Worm (Caenorhabditis elegans) whole organism, L1 larva: Measurements from ENCODE around the gene slc-17.7.

Experiments used
- C04F5.9 ChIP-seq: sonication (generic microtip); optimal IDR thresholded peaks from 2 replicates; lab custom pipeline; 2016; ENCODE audit warnings: missing genetic modification characterization, missing compliant biosample characterization
- C16A3.4 ChIP-seq: fragments of 150-350 bp; optimal IDR thresholded peaks from 2 replicates; lab custom pipeline; 2014; ENCODE audit warnings: missing biosample characterization, missing genetic modification characterization
- Y116A8C.19 ChIP-seq: sonication (generic microtip); optimal IDR thresholded peaks from 2 replicates; lab custom pipeline; 2016; ENCODE audit warnings: missing compliant biosample characterization, missing genetic modification characterization, borderline replicate concordance
- aly-2 ChIP-seq: fragments of 150-350 bp; optimal IDR thresholded peaks from 2 replicates; lab custom pipeline; 2014; ENCODE audit warnings: missing biosample characterization, missing genetic modification characterization
- ama-1 ChIP-seq: fragments of 150-350 bp; optimal IDR thresholded peaks from 2 replicates; lab custom pipeline; 2014
- ceh-82 ChIP-seq, 3 experiments: fragments of 150-350 bp in 1 of 3; sonication (generic microtip) in 2 of 3; optimal IDR thresholded peaks; 2 replicates each; lab custom pipeline; 2014 to 2017; ENCODE audit warnings: missing biosample characterization in 3 of 3, missing genetic modification characterization in 3 of 3
- ceh-88 ChIP-seq: fragments of 200-800 bp; sonication (Bioruptor generic); IDR thresholded peaks from 2 replicates; pipeline ENCODE4 v1.3.6; 2022; ENCODE audit warnings: missing genetic modification characterization, missing compliant biosample characterization
- ceh-90 ChIP-seq: sonication (generic microtip); optimal IDR thresholded peaks from 2 replicates; lab custom pipeline; 2016; ENCODE audit warnings: missing genetic modification characterization, missing compliant biosample characterization
- ces-1 ChIP-seq: fragments of 150-350 bp; optimal IDR thresholded peaks from 2 replicates; lab custom pipeline; 2014; ENCODE audit warnings: missing biosample characterization, missing genetic modification reagents, missing genetic modification characterization
- dpl-1 ChIP-seq, 3 experiments: fragments of 150-350 bp in 2 of 3; sonication (generic microtip) in 1 of 3; optimal IDR thresholded peaks; 2 replicates each; lab custom pipeline; 2014 to 2017; ENCODE audit warnings: missing biosample characterization in 3 of 3, missing genetic modification characterization in 3 of 3, missing genetic modification reagents in 3 of 3
- dsc-1 ChIP-seq: sonication (generic microtip); optimal IDR thresholded peaks from 2 replicates; lab custom pipeline; 2016; ENCODE audit warnings: mild to moderate bottlenecking, missing genetic modification characterization, missing compliant biosample characterization
- efl-1 ChIP-seq, 4 experiments: fragments of 150-350 bp; optimal IDR thresholded peaks in 3 of 4; peaks in 1 of 4; 1 replicate in 1 of 4; 2 replicates in 3 of 4; lab custom pipeline; 2014; ENCODE audit warnings: missing biosample characterization in 2 of 4, missing genetic modification characterization in 2 of 4, missing genetic modification reagents in 2 of 4
- egl-13 ChIP-seq: sonication (generic microtip); optimal IDR thresholded peaks from 2 replicates; lab custom pipeline; 2016; ENCODE audit warnings: missing genotype, missing genetic modification reagents, missing genetic modification characterization, missing compliant biosample characterization
- egl-27 ChIP-seq, 2 experiments: fragments of 150-350 bp in 1 of 2; sonication (generic microtip); optimal IDR thresholded peaks; 3 replicates each; lab custom pipeline; 2017 to 2018; ENCODE audit warnings: missing biosample characterization in 2 of 2, missing genetic modification characterization in 2 of 2, missing genetic modification reagents in 2 of 2
- elt-2 ChIP-seq: sonication (generic microtip); optimal IDR thresholded peaks from 2 replicates; lab custom pipeline; 2016; ENCODE audit warnings: missing genetic modification characterization, mild to moderate bottlenecking, inconsistent platforms, missing compliant biosample characterization, missing genetic modification reagents
- ets-5 ChIP-seq: fragments of 200-800 bp; sonication (Bioruptor generic); IDR thresholded peaks from 2 replicates; pipeline ENCODE4 v1.3.6; 2022; ENCODE audit warnings: missing genetic modification characterization, missing compliant biosample characterization
- fkh-10 ChIP-seq: sonication (generic microtip); optimal IDR thresholded peaks from 2 replicates; lab custom pipeline; 2017; ENCODE audit warnings: missing biosample characterization, missing genetic modification reagents, missing genetic modification characterization
- fkh-4 ChIP-seq: sonication (generic microtip); optimal IDR thresholded peaks from 2 replicates; lab custom pipeline; 2016; ENCODE audit warnings: missing compliant biosample characterization, missing genetic modification characterization, borderline replicate concordance
- fkh-8 ChIP-seq: sonication (generic microtip); optimal IDR thresholded peaks from 2 replicates; lab custom pipeline; 2016; ENCODE audit warnings: mild to moderate bottlenecking, missing genetic modification characterization, missing compliant biosample characterization
- fos-1 ChIP-seq: fragments of 150-350 bp; optimal IDR thresholded peaks from 2 replicates; lab custom pipeline; 2014; ENCODE audit warnings: missing biosample characterization, missing genetic modification characterization
- grh-1 ChIP-seq: fragments of 200-800 bp; sonication (Bioruptor generic); IDR thresholded peaks from 2 replicates; pipeline ENCODE4 v1.3.6; 2022; ENCODE audit warnings: missing genetic modification reagents, missing genetic modification characterization, missing compliant biosample characterization
- hlh-17 ChIP-seq: fragments of 200-800 bp; sonication (Bioruptor generic); optimal IDR thresholded peaks from 2 replicates; lab custom pipeline; 2018; ENCODE audit warnings: missing genetic modification characterization, mild to moderate bottlenecking, missing compliant biosample characterization, moderate library complexity, borderline replicate concordance
- hpl-2 ChIP-seq: fragments of 150-350 bp; optimal IDR thresholded peaks from 2 replicates; lab custom pipeline; 2014; ENCODE audit warnings: missing biosample characterization, missing genetic modification reagents, missing genetic modification characterization
- irx-1 ChIP-seq: sonication (generic microtip); optimal IDR thresholded peaks from 2 replicates; lab custom pipeline; 2016; ENCODE audit warnings: missing genetic modification characterization, missing compliant biosample characterization
- isw-1 ChIP-seq: fragments of 200-800 bp; sonication (Bioruptor generic); IDR thresholded peaks from 2 replicates; pipeline ENCODE4 v1.3.6; 2022; ENCODE audit warnings: missing genetic modification characterization, missing compliant biosample characterization
- lin-15B ChIP-seq: fragments of 150-350 bp; sonication (generic microtip); optimal IDR thresholded peaks from 3 replicates; lab custom pipeline; 2014; ENCODE audit warnings: missing biosample characterization, missing genetic modification characterization
- lin-39 ChIP-seq: fragments of 150-350 bp; optimal IDR thresholded peaks from 2 replicates; lab custom pipeline; 2014; ENCODE audit warnings: missing biosample characterization, missing genetic modification reagents, missing genetic modification characterization
- mdl-1 ChIP-seq, 2 experiments: fragments of 150-350 bp; optimal IDR thresholded peaks; 2 replicates each; lab custom pipeline; 2014 to 2017; ENCODE audit warnings: missing biosample characterization in 2 of 2, missing genetic modification characterization in 2 of 2, inconsistent platforms in 1 of 2
- mef-2 ChIP-seq: fragments of 150-350 bp; optimal IDR thresholded peaks from 2 replicates; lab custom pipeline; 2014; ENCODE audit warnings: missing biosample characterization, missing genetic modification characterization
- nhr-12 ChIP-seq: sonication (generic microtip); optimal IDR thresholded peaks from 2 replicates; lab custom pipeline; 2017; ENCODE audit warnings: missing biosample characterization, missing genetic modification characterization
- nhr-19 ChIP-seq: fragments of 200-800 bp; sonication (Bioruptor generic); conservative IDR thresholded peaks from 2 replicates; pipeline ENCODE4 v1.3.6; 2022; ENCODE audit warnings: missing genetic modification characterization, missing compliant biosample characterization
- nhr-20 ChIP-seq: sonication (generic microtip); optimal IDR thresholded peaks from 2 replicates; lab custom pipeline; 2016; ENCODE audit warnings: mild to moderate bottlenecking, missing genetic modification characterization, missing compliant biosample characterization
- nhr-237 ChIP-seq: fragments of 150-350 bp; optimal IDR thresholded peaks from 2 replicates; lab custom pipeline; 2014; ENCODE audit warnings: missing biosample characterization, missing genetic modification characterization
- nhr-28 ChIP-seq: fragments of 150-350 bp; optimal IDR thresholded peaks from 2 replicates; lab custom pipeline; 2014; ENCODE audit warnings: missing biosample characterization, missing genetic modification characterization
- nhr-47 ChIP-seq: sonication (generic microtip); optimal IDR thresholded peaks from 2 replicates; lab custom pipeline; 2016; ENCODE audit warnings: mild to moderate bottlenecking, missing genetic modification characterization, moderate library complexity, missing compliant biosample characterization
- nhr-76 ChIP-seq: sonication (generic microtip); optimal IDR thresholded peaks from 2 replicates; lab custom pipeline; 2017; ENCODE audit warnings: missing biosample characterization, missing genetic modification characterization
- nhr-77 ChIP-seq: fragments of 150-350 bp; optimal IDR thresholded peaks from 2 replicates; lab custom pipeline; 2014; ENCODE audit warnings: missing biosample characterization, missing genetic modification characterization
- nhr-84 ChIP-seq: sonication (generic microtip); optimal IDR thresholded peaks from 2 replicates; lab custom pipeline; 2017; ENCODE audit warnings: missing biosample characterization, missing genetic modification characterization
- nhr-85 ChIP-seq: sonication (generic microtip); peaks from one replicate; lab custom pipeline; 2016; ENCODE audit warnings: missing genetic modification characterization, inconsistent platforms, missing compliant biosample characterization
- pax-3 ChIP-seq: fragments of 200-800 bp; sonication (Bioruptor generic); optimal IDR thresholded peaks from 2 replicates; lab custom pipeline; 2018; ENCODE audit warnings: mild to moderate bottlenecking, missing genetic modification characterization, moderate library complexity, missing compliant biosample characterization
- snpc-4 ChIP-seq: fragments of 150-350 bp; optimal IDR thresholded peaks from 2 replicates; lab custom pipeline; 2014; ENCODE audit warnings: missing biosample characterization, missing genetic modification characterization
- sox-4 ChIP-seq: sonication (generic microtip); optimal IDR thresholded peaks from 2 replicates; lab custom pipeline; 2016; ENCODE audit warnings: missing genetic modification characterization, missing compliant biosample characterization
- sup-37 ChIP-seq: fragments of 200-800 bp; sonication (Bioruptor generic); optimal IDR thresholded peaks from 2 replicates; lab custom pipeline; 2018; ENCODE audit warnings: mild to moderate bottlenecking, missing genetic modification characterization, missing compliant biosample characterization
- swsn-7 ChIP-seq: sonication (generic microtip); optimal IDR thresholded peaks from 2 replicates; lab custom pipeline; 2016; ENCODE audit warnings: missing genetic modification characterization, missing compliant biosample characterization
- tbx-2 ChIP-seq: sonication (generic microtip); optimal IDR thresholded peaks from 2 replicates; lab custom pipeline; 2016; ENCODE audit warnings: missing genetic modification characterization, missing compliant biosample characterization
- tlp-1 ChIP-seq: fragments of 150-350 bp; optimal IDR thresholded peaks from 2 replicates; lab custom pipeline; 2014; ENCODE audit warnings: missing biosample characterization, missing genetic modification characterization
- unc-130 ChIP-seq: fragments of 150-350 bp; optimal IDR thresholded peaks from 2 replicates; lab custom pipeline; 2017; ENCODE audit warnings: missing biosample characterization, missing genetic modification characterization, inconsistent platforms
- unc-30 ChIP-seq: sonication (generic microtip); optimal IDR thresholded peaks from 2 replicates; lab custom pipeline; 2017; ENCODE audit warnings: missing biosample characterization, missing genetic modification characterization
- unc-62 ChIP-seq: fragments of 150-350 bp; optimal IDR thresholded peaks from 2 replicates; lab custom pipeline; 2014; ENCODE audit warnings: missing biosample characterization, missing genetic modification reagents, missing genetic modification characterization
- vab-15 ChIP-seq: sonication (generic microtip); optimal IDR thresholded peaks from 2 replicates; lab custom pipeline; 2017; ENCODE audit warnings: missing genotype, mild to moderate bottlenecking, missing genetic modification characterization, missing compliant biosample characterization
- zag-1 ChIP-seq: fragments of 150-350 bp; optimal IDR thresholded peaks from 2 replicates; lab custom pipeline; 2014; ENCODE audit warnings: missing biosample characterization, missing genetic modification characterization
- zip-4 ChIP-seq: fragments of 200-800 bp; sonication (Bioruptor generic); optimal IDR thresholded peaks from 2 replicates; lab custom pipeline; 2018; ENCODE audit warnings: mild to moderate bottlenecking, missing genetic modification characterization, moderate library complexity, missing compliant biosample characterization
- ztf-11 ChIP-seq, 2 experiments: sonication (generic microtip); optimal IDR thresholded peaks; 2 replicates each; lab custom pipeline; 2016 to 2017; ENCODE audit warnings: missing genetic modification characterization in 2 of 2, missing biosample characterization in 1 of 2, missing compliant biosample characterization in 1 of 2

Gene slc-17.7

ce11 chrV:9273587-9273986 lies 7.3 kb upstream of the slc-17.7 start (continued):
- TF ChIP-seq egl-27 (tag; optimal IDR thresholded peaks at IDR 0.05; lab: Kevin White, UChicago) (peak in 1 of 2 experiments; percentile 70), unc-30 (tag; lab: Kevin White, UChicago) (no peak), irx-1 (tag; lab: Kevin White, UChicago) (peak; percentile 39), nhr-85 (peak; percentile 69), nhr-237 (tag; lab: Kevin White, UChicago) (no peak), hlh-17 (no peak), nhr-76 (tag; lab: Kevin White, UChicago) (no peak), dsc-1 (tag; lab: Kevin White, UChicago) (peak; percentile 42), fos-1 (tag; lab: Kevin White, UChicago) (no peak), ceh-82 (tag; optimal IDR thresholded peaks at IDR 0.05; lab: Kevin White, UChicago) (peak; percentile 15 to 83 (median 66)), ztf-11 (tag; optimal IDR thresholded peaks at IDR 0.05; lab: Kevin White, UChicago) (no peak), nhr-77 (tag; lab: Kevin White, UChicago) (peak; percentile 50), Y116A8C.19 (no peak), vab-15 (tag; lab: Kevin White, UChicago) (no peak), tbx-2 (tag; lab: Kevin White, UChicago) (peak; percentile 75), egl-13 (peak; percentile 16), elt-2 (tag; lab: Kevin White, UChicago) (no peak), nhr-19 (GFP tag; lab: Robert Waterston, UW) (peak; percentile 67), ces-1 (no peak), lin-39 (tag; lab: Kevin White, UChicago) (no peak), dpl-1 (GFP tag; optimal IDR thresholded peaks at IDR 0.05; lab: Kevin White, UChicago) (peak in 1 of 3 experiments; percentile 30), fkh-4 (tag; lab: Kevin White, UChicago) (no peak), ceh-88 (GFP tag; lab: Robert Waterston, UW) (no peak), nhr-28 (tag; lab: Kevin White, UChicago) (no peak), snpc-4 (tag; lab: Kevin White, UChicago) (peak; percentile 60), fkh-10 (GFP tag; lab: Kevin White, UChicago) (peak; percentile 58), nhr-12 (tag; lab: Kevin White, UChicago) (no peak), unc-130 (no peak), sup-37 (GFP tag; lab: Kevin White, UChicago) (no peak), fkh-8 (tag; lab: Kevin White, UChicago) (peak; percentile 32), zip-4 (GFP tag; lab: Kevin White, UChicago) (no peak), hpl-2 (GFP tag; lab: Kevin White, UChicago) (no peak), unc-62 (GFP tag; lab: Kevin White, UChicago) (no peak), sox-4 (no peak), nhr-47 (tag; lab: Kevin White, UChicago) (peak; percentile 65), ets-5 (GFP tag; lab: Robert Waterston, UW) (no peak), nhr-84 (tag; lab: Kevin White, UChicago) (no peak), efl-1 (optimal IDR thresholded peaks at IDR 0.05; lab: Kevin White, UChicago) (peak; percentile 48 to 70), efl-1 (GFP tag; optimal IDR thresholded peaks at IDR 0.05 in 1 of 2; lab: Kevin White, UChicago) (peak; percentile 35 to 69), mdl-1 (tag; optimal IDR thresholded peaks at IDR 0.05; lab: Kevin White, UChicago) (peak in 1 of 2 experiments; percentile 67), tlp-1 (tag; lab: Kevin White, UChicago) (no peak), pax-3 (tag; lab: Kevin White, UChicago) (no peak), isw-1 (GFP tag; lab: Robert Waterston, UW) (peak; percentile 49), zag-1 (tag; lab: Kevin White, UChicago) (no peak), lin-15B (tag; lab: Kevin White, UChicago) (no peak), aly-2 (tag; lab: Kevin White, UChicago) (no peak), nhr-20 (peak; percentile 81), mef-2 (tag; lab: Kevin White, UChicago) (no peak), C04F5.9 (tag; lab: Kevin White, UChicago) (no peak), swsn-7 (peak; percentile 60), C16A3.4 (tag; lab: Kevin White, UChicago) (peak; percentile 36), ama-1 (lab: Kevin White, UChicago) (no peak), grh-1 (GFP tag; lab: Robert Waterston, UW) (no peak), ceh-90 (no peak)
